Fruit fly (Drosophila melanogaster): Measurements from ENCODE around the gene sxe2.
A peak's percentile ranks its signal among the peaks of the same experiment; 100 is the strongest.

DNA sequence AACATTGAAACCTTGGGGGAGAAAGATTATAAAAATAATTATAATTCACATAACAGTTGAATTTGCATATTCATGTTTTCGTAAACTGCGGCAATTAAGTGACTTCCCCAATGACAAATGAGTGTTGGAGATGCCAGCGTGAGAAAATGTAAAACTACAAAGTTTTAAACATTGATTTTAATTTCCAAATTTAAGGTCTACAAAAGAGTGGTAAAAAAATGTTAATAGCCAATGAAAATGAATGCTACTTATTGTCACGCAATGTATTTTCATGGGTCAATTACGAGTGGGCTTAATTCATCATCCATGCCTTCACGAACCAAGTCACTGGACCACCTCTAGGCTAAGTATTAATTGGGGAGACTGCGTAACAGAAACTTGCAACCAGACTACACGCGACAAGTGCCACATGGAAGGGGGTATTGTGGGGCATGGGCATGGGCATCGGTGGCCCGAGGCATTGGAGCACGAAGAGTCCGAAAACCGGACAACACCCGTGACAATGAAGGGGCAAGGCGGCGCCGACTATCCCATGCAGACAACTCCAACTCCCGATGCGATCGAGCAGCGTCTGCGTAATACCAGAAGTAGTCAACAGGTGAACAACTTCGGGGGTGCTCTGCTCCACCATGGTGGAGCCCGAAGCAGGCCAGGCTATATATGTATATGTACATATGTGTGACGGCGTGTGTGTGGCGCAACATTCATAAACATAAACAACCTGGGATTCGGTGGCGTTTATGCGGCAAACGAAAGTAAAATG is 41.4 kb upstream of the sxe2 start:
- TF ChIP-seq Eip78C (GFP tag) (peak; percentile 83), CG3919 (GFP tag; optimal IDR thresholded peaks at IDR 0.05) (peak; percentile 55), dac (GFP tag; optimal IDR thresholded peaks at IDR 0.05) (no peak)
